Fruit fly (Drosophila melanogaster) whole organism, adult: ENCODE measurements around the gene Gmd.

Source experiments
- CG11617 ChIP-seq: fragments of 200-800 bp; sonication (Bioruptor generic); optimal IDR thresholded peaks from 2 replicates; lab custom pipeline; 2017; ENCODE audit warnings: mild to moderate bottlenecking, missing biosample characterization, missing genetic modification reagents, missing genetic modification characterization
- CG12768 ChIP-seq: fragments of 200-800 bp; sonication (Bioruptor generic); optimal IDR thresholded peaks from 2 replicates; lab custom pipeline; 2017; ENCODE audit warnings: missing biosample characterization, missing genetic modification characterization, mild to moderate bottlenecking, moderate library complexity, missing genetic modification reagents
- CG14711 ChIP-seq: fragments of 200-800 bp; sonication (Bioruptor generic); optimal IDR thresholded peaks from 2 replicates; lab custom pipeline; 2018; ENCODE audit warnings: missing biosample characterization, mild to moderate bottlenecking, missing genetic modification characterization, moderate library complexity
- CG5204 ChIP-seq: fragments of 200-800 bp; sonication (Bioruptor generic); optimal IDR thresholded peaks from 2 replicates; lab custom pipeline; 2016; ENCODE audit warnings: missing biosample characterization, missing genetic modification characterization
- Crg-1 ChIP-seq: fragments of 200-800 bp; sonication (Bioruptor generic); optimal IDR thresholded peaks from 2 replicates; lab custom pipeline; 2016; ENCODE audit warnings: missing biosample characterization, missing genetic modification characterization
- Mnt ChIP-seq: fragments of 200-800 bp; sonication (Bioruptor generic); optimal IDR thresholded peaks from 2 replicates; lab custom pipeline; 2016; ENCODE audit warnings: missing biosample characterization, mild to moderate bottlenecking, missing genetic modification characterization
- cic ChIP-seq: fragments of 200-800 bp; sonication (Bioruptor generic); optimal IDR thresholded peaks from 2 replicates; lab custom pipeline; 2017; ENCODE audit warnings: missing biosample characterization, mild to moderate bottlenecking, missing genetic modification characterization, moderate library complexity

DNA sequence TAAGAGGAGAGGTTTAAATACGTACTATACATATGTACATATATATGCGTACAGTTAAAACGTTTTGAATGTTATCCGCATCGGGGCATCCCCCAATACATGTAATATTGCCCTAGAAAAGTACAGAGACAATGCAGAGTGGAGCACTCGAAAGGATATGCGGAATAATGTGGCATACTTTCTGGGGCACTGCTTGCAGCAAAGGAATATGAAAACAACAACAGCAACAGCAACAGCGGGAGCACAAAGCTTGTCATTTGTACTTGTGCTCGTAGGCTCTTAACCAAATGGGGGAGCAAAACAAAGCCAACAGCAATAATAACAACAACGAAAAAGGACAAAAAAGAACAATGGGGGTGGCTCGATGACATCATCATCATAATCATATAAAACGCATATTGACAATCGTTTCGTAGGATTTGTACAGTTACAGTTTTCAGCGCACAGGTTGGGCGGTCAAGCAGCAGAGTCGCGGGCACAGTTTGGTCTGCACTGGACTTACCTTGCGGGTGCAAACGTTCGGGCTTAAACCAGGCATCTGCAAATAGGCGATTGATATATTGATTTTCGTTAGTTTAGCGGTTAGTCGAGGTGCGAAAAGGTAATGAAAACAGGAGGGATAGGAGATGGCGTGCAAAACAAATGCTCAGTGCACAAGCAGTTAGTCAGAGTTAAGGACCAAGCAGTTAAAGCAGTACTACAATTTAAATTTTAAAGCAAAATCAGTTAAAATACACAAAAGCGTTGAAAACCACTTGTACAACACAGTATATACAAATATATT is 27.0 kb upstream of the Gmd start:
- TF ChIP-seq CG11617 (GFP tag; lab: Kevin White, UChicago) (no peak), Crg-1 (GFP tag; lab: Kevin White, UChicago) (no peak), CG5204 (GFP tag; lab: Kevin White, UChicago) (no peak), Mnt (GFP tag; lab: Kevin White, UChicago) (no peak), CG14711 (tag; lab: Kevin White, UChicago) (no peak), cic (GFP tag; lab: Kevin White, UChicago) (no peak), CG12768 (GFP tag; lab: Kevin White, UChicago) (no peak)
